Fruit fly (Drosophila melanogaster): ENCODE measurements around the gene CG5902.

CG5902 gene

dm6 chr3R:24031019-24031824 is 44.8 kb downstream of the CG5902 start:
- peak; percentile 31 for TF ChIP-seq CG17801 (GFP tag; optimal IDR thresholded peaks at IDR 0.05; ENCODE audit: partially characterized antibody)

- TF ChIP-seq CG17801 (GFP tag; optimal IDR thresholded peaks at IDR 0.05; ENCODE audit: partially characterized antibody), result no peak
Observed at dm6 chr3R:24031825-24032523, 45.5 kb downstream of the CG5902 start, which contains the start of the genes KrT95D and Mettl3. TSS of gene KrT95D (minus strand) at chr3R:24031827. TSS of gene Mettl3 (plus strand) at chr3R:24032157.

dm6 chr3R:24037538-24038265 is 51.3 kb downstream of the CG5902 start, which contains the start of gene spas:
TSS of gene spas (plus strand) at chr3R:24038215.
- TF ChIP-seq CG17801 (GFP tag; optimal IDR thresholded peaks at IDR 0.05; ENCODE audit: partially characterized antibody), result no peak

Measured in ovary, adult (tissue).